Fruit fly (Drosophila melanogaster) ovary, adult (tissue): ENCODE results near the gene rb.

Experiments used
- CG17801 ChIP-seq: fragments of 200-800 bp; optimal IDR thresholded peaks from 2 replicates; lab custom pipeline; 2019; ENCODE audit warnings: missing biosample characterization, mild to moderate bottlenecking, missing genetic modification characterization, moderate library complexity; ENCODE audit not compliant: partially characterized antibody

The rb gene

DNA sequence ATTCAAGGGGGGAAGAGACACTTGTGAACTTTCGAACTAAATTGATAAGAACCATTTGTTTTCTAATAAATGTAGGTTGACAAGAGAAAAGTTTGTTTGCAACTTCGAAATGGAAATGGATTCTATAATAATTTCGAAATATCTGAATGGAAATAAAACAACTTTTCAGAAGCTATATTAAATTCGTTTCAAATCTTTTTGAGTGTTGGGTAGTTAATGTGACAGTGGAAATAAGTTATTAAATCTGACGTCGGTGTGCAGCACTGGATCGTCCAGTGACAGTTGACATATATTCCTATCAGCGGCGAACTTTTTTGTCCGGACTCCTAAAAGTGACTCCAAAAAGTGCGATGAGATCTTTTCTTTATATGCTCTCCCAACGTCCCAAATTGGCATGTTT lies 1.9 kb upstream of the rb start, which contains the start of gene CG3568:
CG3568 (plus strand) TSS at position 278 of the 400 bp plus-strand sequence.
- TF ChIP-seq CG17801 (GFP tag; lab: Kevin White, UChicago), result no peak

DNA sequence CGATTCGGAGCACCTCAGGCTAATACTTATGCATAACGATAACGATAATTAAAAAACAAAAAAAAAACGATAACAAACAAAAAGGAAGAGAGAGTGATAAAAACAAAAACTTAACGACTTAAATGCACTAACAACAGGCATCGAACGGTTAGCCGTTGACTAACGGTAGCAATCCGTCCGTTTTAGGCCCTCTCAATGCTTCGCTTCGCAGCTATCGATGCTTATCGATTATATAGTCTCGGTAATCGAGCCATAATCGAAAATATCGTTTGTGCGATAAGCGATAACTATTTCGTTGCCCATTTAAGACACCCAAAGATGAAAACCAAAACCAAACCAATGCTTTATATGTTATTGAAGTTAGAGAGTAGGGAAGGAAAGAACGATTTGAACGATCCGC lies 6.4 kb downstream of the rb start:
- no peak for TF ChIP-seq CG17801 (GFP tag; lab: Kevin White, UChicago)

DNA sequence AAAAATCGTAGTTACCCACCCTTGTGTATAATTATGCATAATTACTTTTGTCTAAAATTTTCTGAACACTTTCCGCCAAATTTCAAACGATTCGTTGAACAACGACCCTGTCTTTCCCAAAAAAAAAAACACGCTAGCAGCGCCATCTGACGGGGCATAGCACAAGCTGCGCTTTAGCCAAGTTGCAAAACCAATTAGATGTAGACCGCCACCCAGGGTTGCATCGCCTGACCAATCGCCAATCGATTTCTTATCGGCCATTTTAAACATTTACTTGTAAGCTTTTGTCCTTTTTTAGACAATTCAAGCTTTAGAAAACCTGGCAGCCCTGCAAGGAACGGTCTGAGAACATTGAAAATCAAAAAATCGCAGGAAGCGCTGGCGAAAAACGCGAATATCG lies 10.5 kb downstream of the rb start, which contains the start of gene CG3556:
CG3556 (plus strand) TSS at position 323 of the 400 bp plus-strand sequence.
- TF ChIP-seq CG17801 (GFP tag; lab: Kevin White, UChicago), result no peak

DNA sequence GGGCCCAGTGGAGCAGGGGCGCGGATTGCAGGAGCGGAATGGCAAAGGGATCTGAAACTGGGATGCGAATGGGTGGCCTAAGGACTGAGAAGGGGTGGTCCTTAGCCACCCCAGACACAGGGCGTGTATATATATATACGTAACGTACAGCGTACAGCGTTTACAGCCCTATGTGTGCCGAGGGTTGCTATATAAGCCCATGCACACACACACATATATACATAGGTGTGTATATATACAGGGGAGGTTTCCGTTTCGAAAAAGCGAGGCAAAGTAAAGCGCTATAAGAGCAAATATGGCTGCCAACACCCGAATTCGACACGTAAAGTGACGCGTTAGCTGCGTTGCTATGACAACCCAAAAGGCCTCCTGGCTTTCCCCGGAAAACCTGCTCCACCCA lies 13.7 kb downstream of the rb start:
- no peak for TF ChIP-seq CG17801 (GFP tag; lab: Kevin White, UChicago)

DNA sequence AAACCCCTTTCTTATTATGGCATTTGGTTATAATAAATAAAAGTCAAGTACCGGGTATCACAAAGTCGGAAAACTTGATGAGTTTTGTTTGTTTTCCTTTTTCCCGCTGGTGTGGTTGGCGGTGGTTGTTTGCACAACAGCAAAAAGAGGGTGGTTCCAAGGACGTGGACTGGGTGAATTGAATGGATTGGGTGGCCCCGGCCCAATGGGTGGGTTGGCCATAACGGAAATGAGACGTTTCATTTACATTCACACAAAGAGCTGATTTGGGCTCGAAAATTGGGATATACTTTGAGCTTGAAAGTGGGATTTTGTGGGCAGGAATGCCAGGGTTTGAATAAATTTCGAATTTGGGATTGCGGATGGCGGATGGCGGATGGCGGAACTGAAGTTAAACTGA lies 19.5 kb downstream of the rb start:
- no peak for TF ChIP-seq CG17801 (GFP tag; lab: Kevin White, UChicago)

DNA sequence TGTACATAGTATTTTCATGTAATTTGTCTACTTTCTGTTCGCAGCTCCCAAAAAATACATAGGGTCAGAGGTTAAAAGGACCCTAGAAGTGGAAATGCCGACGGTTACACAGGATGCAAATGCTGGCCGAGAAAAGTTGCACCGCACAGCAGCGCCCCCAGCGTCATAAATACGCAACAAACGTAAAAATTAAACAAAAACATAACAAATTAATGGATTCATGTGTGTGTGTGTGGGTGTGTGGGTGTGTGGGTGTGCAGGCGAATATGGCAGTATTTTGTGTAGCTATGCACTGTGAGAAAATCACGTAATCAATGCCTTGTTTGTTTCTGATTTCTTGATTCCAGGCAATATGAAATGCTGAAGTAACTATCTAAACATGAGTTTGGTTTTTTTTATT lies 28.9 kb downstream of the rb start:
- no peak for TF ChIP-seq CG17801 (GFP tag; lab: Kevin White, UChicago)

DNA sequence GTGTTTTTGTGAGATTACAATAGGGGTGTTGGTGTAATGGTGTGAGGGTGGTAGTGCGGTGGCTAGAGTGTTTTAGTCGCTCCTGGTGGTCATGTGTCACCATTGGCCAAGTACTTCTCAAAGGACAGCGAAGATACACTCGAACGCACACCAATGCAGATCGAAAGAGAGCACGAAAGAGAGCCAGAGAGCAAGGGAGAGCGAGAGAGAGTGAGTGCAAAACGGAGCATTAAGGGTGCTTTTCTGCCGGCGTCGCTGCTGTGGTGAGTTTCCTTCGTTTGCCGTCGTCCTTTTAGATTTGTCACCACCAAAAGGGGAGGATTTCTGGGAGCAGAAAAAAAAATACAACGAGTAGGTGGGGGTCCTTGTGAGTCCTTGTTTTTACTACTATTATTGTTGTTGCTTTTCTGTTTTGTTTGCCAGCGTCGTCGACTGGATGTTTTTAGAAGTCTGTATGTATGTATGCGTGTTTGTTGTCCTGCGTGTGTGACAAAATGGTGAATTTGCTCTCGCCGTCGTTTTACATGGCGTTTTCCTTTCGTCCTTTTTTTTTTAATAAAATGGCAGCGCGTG lies 32.3 kb downstream of the rb start:
- no peak for TF ChIP-seq CG17801 (GFP tag; lab: Kevin White, UChicago)

DNA sequence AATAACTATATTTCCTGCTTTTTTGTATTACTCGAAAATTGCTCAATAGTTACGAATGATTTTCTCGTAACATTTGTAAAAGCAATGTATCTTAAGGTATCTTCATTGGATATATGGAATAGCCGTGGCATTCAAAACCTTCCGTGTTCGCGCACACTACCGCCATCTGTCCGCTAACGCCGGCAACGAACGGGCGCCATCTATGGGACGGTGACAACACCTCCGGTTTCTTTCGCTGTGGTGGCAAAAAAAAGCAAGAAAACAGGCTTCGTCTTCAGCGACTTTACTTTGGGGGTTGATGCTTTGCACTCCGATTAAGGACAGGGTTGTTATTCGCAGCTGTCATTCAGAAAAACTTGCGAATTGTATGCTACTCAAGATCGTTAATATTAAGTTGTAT lies 33.3 kb downstream of the rb start:
- no peak for TF ChIP-seq CG17801 (GFP tag; lab: Kevin White, UChicago)

DNA sequence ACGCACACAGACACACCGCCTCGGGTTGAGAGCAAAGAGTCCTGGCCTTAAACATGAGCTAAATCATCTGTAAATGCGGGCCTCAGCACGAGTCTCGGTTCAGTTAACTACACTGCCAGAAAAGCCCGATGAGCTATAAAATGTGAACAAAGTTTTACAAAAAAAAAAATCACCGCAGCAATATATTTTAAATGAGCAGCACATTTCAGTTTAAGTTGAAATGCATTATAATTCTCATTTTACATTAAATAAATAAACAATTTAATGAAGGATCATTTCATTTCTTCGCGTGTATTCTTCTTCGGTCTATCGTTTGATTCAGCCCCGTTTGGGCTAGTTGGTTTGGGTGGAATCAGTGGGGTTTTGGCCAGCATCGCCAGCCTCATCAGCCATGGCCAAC lies 35.1 kb downstream of the rb start:
- TF ChIP-seq CG17801 (GFP tag; lab: Kevin White, UChicago), result no peak

DNA sequence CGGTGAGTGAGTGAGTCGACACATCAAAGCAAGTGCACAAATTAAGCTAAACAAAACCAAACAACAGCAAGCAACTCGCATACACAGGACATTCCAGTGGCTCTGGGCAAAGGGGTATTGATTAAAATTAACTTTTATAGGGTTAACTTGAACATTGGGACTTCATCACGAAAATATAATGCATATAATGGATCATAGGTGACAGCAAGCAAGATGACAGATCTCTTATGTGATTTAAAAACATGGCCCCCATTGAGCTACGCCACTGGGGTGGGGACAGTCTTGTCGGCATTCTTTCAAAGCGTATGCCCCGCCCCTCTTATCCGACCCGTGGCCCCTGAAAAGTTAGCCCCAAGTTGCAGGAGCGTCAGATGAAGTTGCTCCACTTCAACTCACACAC lies 36.9 kb downstream of the rb start:
- no peak for TF ChIP-seq CG17801 (GFP tag; lab: Kevin White, UChicago)

DNA sequence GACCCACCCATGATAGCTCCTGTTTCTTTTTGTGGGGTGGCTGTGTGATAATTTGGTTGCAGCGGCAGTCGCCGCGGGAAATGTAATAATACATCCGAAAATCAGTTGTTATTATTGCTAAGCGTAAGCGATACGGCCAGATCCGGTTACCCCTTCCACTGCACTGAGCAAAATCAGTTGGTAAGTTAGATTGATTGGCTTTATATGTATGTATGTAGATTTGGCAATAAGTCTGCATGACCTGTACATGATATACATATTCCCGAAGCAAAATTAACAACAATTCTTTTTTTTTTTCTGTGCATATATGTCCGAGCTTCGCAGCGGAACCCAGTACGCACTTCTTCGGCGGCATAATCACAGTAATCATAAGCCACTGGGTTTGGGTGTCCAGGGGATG lies 42.2 kb downstream of the rb start:
- no peak for TF ChIP-seq CG17801 (GFP tag; lab: Kevin White, UChicago)

DNA sequence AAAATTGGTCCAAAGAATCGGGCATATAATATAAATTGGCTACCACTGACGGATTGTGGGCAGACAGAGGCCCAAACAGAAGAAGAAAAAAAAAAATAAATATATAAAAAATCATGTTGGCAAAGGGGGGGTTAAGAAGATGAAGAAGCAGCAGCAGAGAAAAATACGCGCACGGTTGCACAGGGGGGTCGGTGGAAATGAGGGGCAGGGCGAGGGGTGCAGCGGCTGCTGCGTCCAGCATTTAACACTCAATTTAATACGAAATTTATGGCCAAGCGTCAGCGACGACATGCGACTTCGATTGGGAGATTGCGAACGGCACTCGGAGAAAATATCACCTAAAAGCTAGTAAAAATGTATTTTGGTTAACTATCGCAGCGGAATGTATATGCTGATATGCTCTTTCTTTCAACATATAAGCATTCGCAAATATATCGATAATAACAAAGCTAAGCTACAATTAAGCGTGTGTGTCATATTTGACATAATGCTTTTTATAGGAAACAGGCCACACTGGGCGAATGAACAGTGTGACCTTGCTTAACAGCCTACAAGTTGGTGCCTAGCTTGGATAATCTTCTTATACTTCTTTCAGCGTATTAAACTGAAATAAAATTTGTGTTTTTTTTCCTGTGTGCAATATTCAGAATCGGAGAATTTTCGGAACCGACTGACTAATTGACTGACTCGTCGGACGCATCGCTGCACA lies 47.1 kb downstream of the rb start:
- TF ChIP-seq CG17801 (GFP tag; lab: Kevin White, UChicago), result no peak
